Fruit fly (Drosophila melanogaster): ENCODE data around the gene GCS1.

The GCS1 gene

dm6 chrX:11350505-11351327 is 2.9 kb upstream of the GCS1 start, which contains the start of gene CG1737 (continued):
- TF ChIP-seq CG6683 (GFP tag; optimal IDR thresholded peaks at IDR 0.05), result no peak
- no peak for TF ChIP-seq CG8478 (optimal IDR thresholded peaks at IDR 0.05)
- no peak for TF ChIP-seq Bdp1 (GFP tag; optimal IDR thresholded peaks at IDR 0.05)
- peak; percentile 32 for TF ChIP-seq Dref (GFP tag; IDR thresholded peaks at IDR 0.05)
- TF ChIP-seq Dip2 (GFP tag; IDR thresholded peaks at IDR 0.05), result no peak
- TF ChIP-seq CG2120 (GFP tag; optimal IDR thresholded peaks at IDR 0.05), result peak; percentile 10
- peak; percentile 66 for TF ChIP-seq CG32772 (GFP tag; IDR thresholded peaks at IDR 0.05)
- no peak for TF ChIP-seq HLH3B (GFP tag; IDR thresholded peaks at IDR 0.05)
- no peak for TF ChIP-seq pb (GFP tag; optimal IDR thresholded peaks at IDR 0.05)
- TF ChIP-seq CG6254 (GFP tag; optimal IDR thresholded peaks at IDR 0.05), result no peak
- TF ChIP-seq trh (GFP tag; optimal IDR thresholded peaks at IDR 0.05), result no peak
- no peak for TF ChIP-seq fd64A (GFP tag; optimal IDR thresholded peaks at IDR 0.05)
- no peak for TF ChIP-seq Chrac-16 (GFP tag; optimal IDR thresholded peaks at IDR 0.05)
- no peak for TF ChIP-seq corto (GFP tag; optimal IDR thresholded peaks at IDR 0.05)
- TF ChIP-seq bab2 (GFP tag; optimal IDR thresholded peaks at IDR 0.05), result no peak
- TF ChIP-seq exex (tag; optimal IDR thresholded peaks at IDR 0.05), result no peak
- no peak for TF ChIP-seq CG12391 (tag; optimal IDR thresholded peaks at IDR 0.05)
- peak; percentile 27 for TF ChIP-seq CrebB (tag; optimal IDR thresholded peaks at IDR 0.05)
- peak; percentile 39; the same call in 1 of the 3 replicates for TF ChIP-seq CG11456 (GFP tag; IDR thresholded peaks at IDR 0.05)
- no peak for TF ChIP-seq Ravus (GFP tag; IDR thresholded peaks at IDR 0.05)
- no peak for TF ChIP-seq CG10431 (GFP tag; optimal IDR thresholded peaks at IDR 0.05)
- TF ChIP-seq CG12659 (GFP tag; optimal IDR thresholded peaks at IDR 0.05), result peak; percentile 19
- no peak for TF ChIP-seq crc (GFP tag; optimal IDR thresholded peaks at IDR 0.05)
- no peak for TF ChIP-seq CG8359 (GFP tag; optimal IDR thresholded peaks at IDR 0.05; ENCODE audit: borderline replicate concordance)
- TF ChIP-seq dpn (GFP tag; optimal IDR thresholded peaks at IDR 0.05), result no peak
- TF ChIP-seq ems (GFP tag; optimal IDR thresholded peaks at IDR 0.05), result no peak
- TF ChIP-seq CG17568 (GFP tag; optimal IDR thresholded peaks at IDR 0.05), result no peak
- no peak for TF ChIP-seq bigmax (GFP tag; optimal IDR thresholded peaks at IDR 0.05)
- TF ChIP-seq Bteb2 (GFP tag; optimal IDR thresholded peaks at IDR 0.05), result no peak
- TF ChIP-seq kay (GFP tag; optimal IDR thresholded peaks at IDR 0.05), result no peak
- TF ChIP-seq YL-1 (GFP tag; optimal IDR thresholded peaks at IDR 0.05), result peak; percentile 71
- TF ChIP-seq bcd (GFP tag; optimal IDR thresholded peaks at IDR 0.05), result peak; percentile 11
- TF ChIP-seq CG10979 (tag; optimal IDR thresholded peaks at IDR 0.05), result no peak
- TF ChIP-seq nom (GFP tag; optimal IDR thresholded peaks at IDR 0.05), result peak; percentile 32
- TF ChIP-seq C15 (GFP tag; IDR thresholded peaks at IDR 0.05), result no peak
- TF ChIP-seq h (optimal IDR thresholded peaks at IDR 0.05), result no peak
- no peak for TF ChIP-seq CG18262 (tag; optimal IDR thresholded peaks at IDR 0.05)
- no peak for TF ChIP-seq Hr39 (optimal IDR thresholded peaks at IDR 0.05)
- TF ChIP-seq row (GFP tag; IDR thresholded peaks at IDR 0.05), result no peak
- no peak for TF ChIP-seq CG18011 (GFP tag; optimal IDR thresholded peaks at IDR 0.05)
- no peak for TF ChIP-seq CG5245 (GFP tag; optimal IDR thresholded peaks at IDR 0.05)
- no peak for TF ChIP-seq Optix (GFP tag; IDR thresholded peaks at IDR 0.05)
- TF ChIP-seq CG12942 (GFP tag; optimal IDR thresholded peaks at IDR 0.05), result no peak
- TF ChIP-seq CG14050 (GFP tag; IDR thresholded peaks at IDR 0.05), result no peak
- no peak for TF ChIP-seq CG1647 (GFP tag; optimal IDR thresholded peaks at IDR 0.05)
- TF ChIP-seq CG17186 (GFP tag; optimal IDR thresholded peaks at IDR 0.05), result no peak
- no peak for TF ChIP-seq maf-S (GFP tag; optimal IDR thresholded peaks at IDR 0.05)
- no peak for TF ChIP-seq CG3065 (GFP tag; optimal IDR thresholded peaks at IDR 0.05)
- TF ChIP-seq ab (GFP tag; optimal IDR thresholded peaks at IDR 0.05), result no peak
- no peak for TF ChIP-seq fru (optimal IDR thresholded peaks at IDR 0.05)
- TF ChIP-seq dm (GFP tag; optimal IDR thresholded peaks at IDR 0.05), result no peak
- TF ChIP-seq CG1233 (GFP tag; optimal IDR thresholded peaks at IDR 0.05), result no peak
